Fruit fly (Drosophila melanogaster): ENCODE measurements around the gene CG42586.
"Not testable (repeated sequence)": the region's sequence is repeated elsewhere in the genome, so short reads cannot be mapped to it uniquely, and the experiment has no call there.

DNA sequence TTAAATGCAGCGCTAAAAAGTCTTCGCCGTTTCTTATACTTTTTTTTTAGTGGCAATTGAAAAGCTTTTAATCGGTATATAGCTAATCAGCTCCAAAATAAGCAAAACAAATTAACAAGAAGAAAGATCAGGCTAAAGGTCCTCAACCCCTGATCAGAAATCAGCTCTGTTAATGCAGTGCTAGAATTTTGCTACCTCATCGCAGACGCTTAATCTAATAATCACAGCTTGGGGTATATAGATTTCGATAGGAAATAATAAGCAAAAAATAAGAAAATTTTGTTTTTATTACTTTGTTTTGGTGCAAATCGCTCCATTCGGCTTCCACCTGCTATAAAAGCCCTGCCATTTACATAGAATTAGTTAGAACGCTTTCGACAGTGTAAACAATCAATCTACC is 1.3 kb upstream of the CG42586 start, which contains the start of gene CG34166:
- TF ChIP-seq bcd (GFP tag; optimal IDR thresholded peaks at IDR 0.05); p53 (GFP tag; optimal IDR thresholded peaks at IDR 0.05); esg (GFP tag; conservative IDR thresholded peaks at IDR 0.05); ftz-f1 (GFP tag; optimal IDR thresholded peaks at IDR 0.05); gem (tag; optimal IDR thresholded peaks at IDR 0.05); CG14441 (GFP tag; IDR thresholded peaks at IDR 0.05); sna (GFP tag; IDR thresholded peaks at IDR 0.05; ENCODE audit: partially characterized antibody); Pdp1 (GFP tag; optimal IDR thresholded peaks at IDR 0.05); CG6254 (GFP tag; optimal IDR thresholded peaks at IDR 0.05); NK7.1 (GFP tag; optimal IDR thresholded peaks at IDR 0.05); CG13624 (GFP tag; optimal IDR thresholded peaks at IDR 0.05); Fer3 (tag; optimal IDR thresholded peaks at IDR 0.05); CG17385 (GFP tag; optimal IDR thresholded peaks at IDR 0.05): not testable (repeated sequence)

Measured in whole organism, embryonic.